Fruit fly (Drosophila melanogaster): ENCODE data around the gene CG15820.

DNA sequence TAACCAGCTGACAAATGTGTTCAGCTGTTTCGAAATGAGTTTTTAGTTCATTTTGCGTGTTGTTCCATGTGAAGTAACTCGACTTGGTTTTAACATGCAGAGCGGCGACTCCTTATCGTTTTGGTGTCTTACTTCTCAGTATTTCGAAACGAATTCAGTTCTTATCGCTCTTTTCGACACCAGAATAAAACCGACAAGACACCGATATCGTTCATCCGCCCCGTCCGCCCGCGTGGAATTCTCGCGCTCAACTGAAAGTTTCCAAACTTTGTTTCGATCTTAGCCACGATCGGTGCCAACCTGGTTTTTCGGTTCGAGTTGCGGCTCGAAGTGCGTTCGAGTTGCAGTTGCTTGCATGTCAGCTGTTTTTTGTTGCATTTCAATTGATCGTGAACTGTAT, 10.5 kb downstream of the CG15820 start, which contains the start of gene CG15822:
- no peak for TF ChIP-seq fd64A (GFP tag; optimal IDR thresholded peaks at IDR 0.05)
- no peak for TF ChIP-seq gsb (GFP tag; IDR thresholded peaks at IDR 0.05)
- no peak for TF ChIP-seq onecut (GFP tag; IDR thresholded peaks at IDR 0.05)

All from whole organism, embryonic.